Worm (Caenorhabditis elegans) whole organism, mixed stage, embryonic: ENCODE results near the gene Y108F1.5.

Experiments
- nhr-12 ChIP-seq: fragments of 150-350 bp; optimal IDR thresholded peaks from 2 replicates; lab custom pipeline; 2014; ENCODE audit warnings: missing biosample characterization, missing genetic modification characterization
- nhr-76 ChIP-seq: sonication (generic microtip); optimal IDR thresholded peaks from 2 replicates; lab custom pipeline; 2017; ENCODE audit warnings: missing biosample characterization, missing genetic modification characterization

- TF ChIP-seq nhr-12 (tag; lab: Kevin White, UChicago): no peak
- TF ChIP-seq nhr-76 (tag; lab: Kevin White, UChicago): no peak
Observed at ce11 chrX:311211-311610, 37.4 kb upstream of the Y108F1.5 start, which contains the start of gene nlp-64.
